Fruit fly (Drosophila melanogaster): ENCODE data around the gene CG31776.

DNA sequence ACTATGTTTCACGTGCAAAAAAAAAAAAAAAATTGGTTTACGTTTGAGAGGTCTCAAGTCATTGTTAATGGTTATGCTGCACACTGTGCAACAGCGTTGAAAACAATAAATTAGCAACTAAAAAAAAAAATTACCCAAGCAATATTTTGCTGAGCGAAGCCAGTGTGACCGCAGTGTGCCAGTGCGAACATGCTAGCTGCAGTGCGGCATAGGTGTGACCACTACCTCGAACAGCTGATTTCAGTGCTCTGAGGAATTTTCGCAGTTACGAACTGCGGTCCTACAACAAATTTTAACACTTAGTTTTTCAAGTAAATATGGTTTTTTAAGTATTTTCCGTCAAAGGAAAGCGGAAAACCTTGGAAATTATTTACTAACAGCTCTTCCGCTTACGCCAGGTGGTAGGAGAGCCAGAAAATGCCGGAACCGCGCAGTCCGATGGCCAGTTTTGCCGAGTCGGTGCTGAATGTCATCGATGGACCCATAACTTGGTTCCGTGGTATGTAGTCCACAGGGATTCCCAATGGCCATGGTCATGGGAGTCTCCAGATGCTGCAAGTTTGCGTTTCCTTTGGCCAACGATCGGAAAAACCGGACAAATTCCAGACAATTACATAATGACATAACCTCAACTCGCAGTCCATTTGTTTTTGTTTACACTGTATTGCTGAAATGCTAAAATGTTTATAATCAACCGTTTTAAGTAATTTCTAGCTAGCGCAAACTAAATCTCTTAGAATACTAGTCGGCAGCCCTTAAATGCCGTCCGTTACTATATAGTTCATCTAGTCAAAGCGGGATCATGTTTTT is 3.9 kb upstream of the CG31776 start, which contains the start of the genes msl-2 and ND-PDSW:
- no peak for TF ChIP-seq psq (optimal IDR thresholded peaks at IDR 0.05)
- no peak for TF ChIP-seq Dll (optimal IDR thresholded peaks at IDR 0.05)
- no peak for TF ChIP-seq usp (GFP tag; optimal IDR thresholded peaks at IDR 0.05)
- TF ChIP-seq pan (optimal IDR thresholded peaks at IDR 0.05) = no peak
- no peak for TF ChIP-seq CG8478 (optimal IDR thresholded peaks at IDR 0.05)

Data from whole organism.